Worm (Caenorhabditis elegans): ENCODE measurements around the gene sri-65.

DNA sequence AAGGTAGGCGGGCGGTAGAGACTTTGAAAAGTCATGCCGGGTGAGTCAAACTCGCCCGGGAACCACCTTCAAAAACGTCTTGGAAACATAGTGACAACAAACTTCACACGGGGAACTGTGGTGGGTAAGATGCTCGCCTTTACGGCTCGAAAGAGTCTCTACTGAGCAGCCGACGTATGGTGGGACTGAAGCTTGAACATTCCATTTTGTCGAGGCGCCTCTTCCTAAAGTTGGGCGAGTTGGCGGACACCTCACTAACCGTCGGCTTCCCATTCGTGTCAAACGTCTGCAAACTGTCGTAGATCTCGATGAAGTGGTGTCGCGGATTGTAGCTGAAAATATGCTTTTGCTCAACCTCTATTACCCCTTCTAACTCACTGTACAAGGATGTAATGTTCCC, 5.2 kb downstream of the sri-65 start:
- TF ChIP-seq ztf-1 (GFP tag; conservative IDR thresholded peaks at IDR 0.05), result no peak
- no peak for TF ChIP-seq ztf-11 (tag; optimal IDR thresholded peaks at IDR 0.05)
- no peak for TF ChIP-seq nhr-10 (tag; optimal IDR thresholded peaks at IDR 0.05)
- no peak for TF ChIP-seq ztf-4 (tag; optimal IDR thresholded peaks at IDR 0.05)
- no peak for TF ChIP-seq lin-11 (tag; optimal IDR thresholded peaks at IDR 0.05)

Data from whole organism, L2 larva.